Worm (Caenorhabditis elegans): ENCODE data around the gene cux-7.

Gene cux-7

DNA sequence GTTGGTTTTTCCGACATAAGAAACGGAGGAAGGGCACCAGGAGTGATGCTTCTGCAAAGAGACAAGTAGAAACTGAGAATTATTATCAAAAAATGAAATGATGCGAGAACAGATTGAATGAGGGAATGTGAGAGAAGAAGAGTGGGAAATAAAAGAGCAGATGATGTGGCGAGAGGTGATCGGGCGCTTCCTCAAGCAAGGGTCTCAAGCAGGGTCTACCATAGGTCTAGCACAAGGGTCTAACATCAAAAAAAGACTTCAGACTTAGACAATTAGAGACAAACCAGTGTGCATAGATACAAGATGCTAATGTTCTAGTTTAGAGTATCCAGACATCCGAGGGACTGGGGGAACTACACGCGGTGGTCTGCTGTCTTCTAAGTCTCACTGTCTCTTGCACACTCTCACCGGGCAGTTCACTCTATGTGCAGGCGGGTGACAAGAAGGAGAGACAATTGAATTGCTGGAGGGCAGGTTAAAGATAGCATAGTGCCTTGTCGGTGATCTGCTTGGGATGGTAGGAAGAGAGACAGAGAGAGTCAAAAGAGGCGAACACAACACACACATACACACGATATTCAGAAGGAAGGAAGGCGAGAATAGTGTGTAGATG is 49.5 kb upstream of the cux-7 start, which contains the start of gene R13A5.7 (continued):
- TF ChIP-seq mes-2 (tag; optimal IDR thresholded peaks at IDR 0.05; ENCODE audit: poor library complexity, severe bottlenecking) (peak; percentile 69), unc-39 (tag; optimal IDR thresholded peaks at IDR 0.05) (no peak), F10B5.3 (tag; optimal IDR thresholded peaks at IDR 0.05) (peak; percentile 35), php-3 (GFP tag; IDR thresholded peaks at IDR 0.05) (0 out of 2 replicates have a peak, but pooled peaks have one; percentile 46), daf-8 (GFP tag; IDR thresholded peaks at IDR 0.05) (no peak), lim-7 (GFP tag; IDR thresholded peaks at IDR 0.05) (no peak), egl-27 (tag; optimal IDR thresholded peaks at IDR 0.05) (no peak), aly-2 (tag; optimal IDR thresholded peaks at IDR 0.05) (no peak), unc-130 (GFP tag; optimal IDR thresholded peaks at IDR 0.05) (no peak), T26A8.4 (GFP tag; IDR thresholded peaks at IDR 0.05) (no peak; the same call in 1 of the 2 replicates)

DNA sequence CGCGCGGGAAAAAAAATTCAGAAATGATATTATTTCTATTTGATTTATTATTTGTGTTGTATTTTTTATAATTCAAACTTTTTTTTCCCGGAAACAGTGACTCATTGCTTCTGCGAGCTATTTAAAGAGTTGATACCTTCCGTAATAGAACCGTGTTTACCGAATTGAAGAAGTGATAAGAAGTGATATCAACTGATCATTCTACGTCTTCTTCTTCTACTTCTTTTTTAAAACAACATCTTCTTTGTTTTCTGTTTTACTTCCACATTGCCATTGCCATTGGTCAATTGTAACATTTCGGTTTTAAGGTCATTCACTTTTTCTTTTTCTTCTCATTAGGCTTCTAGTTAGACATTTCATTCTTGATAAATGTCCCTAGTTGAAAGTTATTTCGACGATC is 45.5 kb upstream of the cux-7 start, which contains the start of gene ttr-32:
TSS of gene ttr-32 (plus strand) at position 314 of the 400 bp plus-strand sequence.
- no peak for TF ChIP-seq pqm-1 (tag; optimal IDR thresholded peaks at IDR 0.05)
- TF ChIP-seq ctbp-1 (GFP tag; IDR thresholded peaks at IDR 0.05): no peak
- TF ChIP-seq R02D3.7 (tag; optimal IDR thresholded peaks at IDR 0.05): no peak
- no peak for TF ChIP-seq F44E2.7 (GFP tag; IDR thresholded peaks at IDR 0.05)
- no peak for TF ChIP-seq tag-97 (GFP tag; IDR thresholded peaks at IDR 0.05)
- no peak for TF ChIP-seq nhr-48 (tag; optimal IDR thresholded peaks at IDR 0.05)
- no peak for TF ChIP-seq nhr-111 (GFP tag; optimal IDR thresholded peaks at IDR 0.05)
- no peak for TF ChIP-seq lin-1 (GFP tag; IDR thresholded peaks at IDR 0.05)
- no peak for TF ChIP-seq D1046.2 (GFP tag; IDR thresholded peaks at IDR 0.05)
- TF ChIP-seq egl-43 (GFP tag; IDR thresholded peaks at IDR 0.05): no peak
- TF ChIP-seq sdz-12 (GFP tag; optimal IDR thresholded peaks at IDR 0.05): no peak
- no peak for TF ChIP-seq dmd-9 (GFP tag; IDR thresholded peaks at IDR 0.05)
- no peak for TF ChIP-seq mxl-2 (GFP tag; conservative IDR thresholded peaks at IDR 0.05)
- no peak for TF ChIP-seq dve-1 (tag; optimal IDR thresholded peaks at IDR 0.05; ENCODE audit: insufficient read depth)
- no peak for TF ChIP-seq aha-1 (tag)
- no peak for TF ChIP-seq lir-3 (tag; optimal IDR thresholded peaks at IDR 0.05)

DNA sequence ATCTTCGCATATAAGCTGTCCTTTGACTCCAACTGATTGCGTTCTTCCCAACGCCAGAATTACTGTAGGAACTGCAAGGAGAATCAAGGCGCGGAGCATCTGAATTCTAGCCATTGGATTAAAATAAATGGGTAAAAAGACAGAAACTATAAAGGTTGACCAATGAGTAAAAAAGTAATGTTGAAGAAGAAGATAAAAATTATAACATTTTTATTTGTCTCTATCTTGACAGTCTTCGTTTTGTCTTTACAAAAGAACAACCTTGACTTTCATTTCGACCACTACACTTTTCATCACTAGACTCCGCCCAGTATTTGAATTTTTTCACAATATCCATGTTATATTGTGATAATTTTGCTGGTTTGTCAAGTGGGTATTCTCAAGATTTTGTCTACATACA is 44.6 kb upstream of the cux-7 start, which contains the start of gene ttr-8:
TSS of gene ttr-8 (minus strand) at position 101 of the 400 bp plus-strand sequence.
- no peak for TF ChIP-seq egl-27 (tag; optimal IDR thresholded peaks at IDR 0.05)

DNA sequence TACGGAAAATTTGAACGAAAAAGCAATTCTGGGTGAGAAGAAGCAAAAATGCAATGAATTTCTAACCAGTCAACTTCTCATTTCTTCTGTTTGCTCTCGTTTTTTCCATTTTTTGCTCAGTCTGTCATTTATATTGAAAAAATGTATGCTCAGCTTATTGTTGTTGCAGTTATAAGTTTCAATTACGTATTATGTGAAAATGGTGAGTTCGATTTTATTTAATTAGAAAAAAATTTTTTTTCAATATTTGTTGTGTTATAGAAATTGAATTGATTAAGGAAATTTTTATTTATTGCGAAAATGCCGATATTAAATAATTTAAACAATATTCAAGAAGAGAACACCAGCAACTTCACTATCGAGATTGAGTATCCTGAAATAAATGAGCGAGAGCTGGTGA is 41.2 kb upstream of the cux-7 start, which contains the start of gene lgc-12:
TSS of gene lgc-12 (plus strand) at position 301 of the 400 bp plus-strand sequence.
- TF ChIP-seq mdl-1 (tag; optimal IDR thresholded peaks at IDR 0.05) (no peak), zip-2 (tag; optimal IDR thresholded peaks at IDR 0.05) (no peak), lin-39 (tag; optimal IDR thresholded peaks at IDR 0.05) (no peak), mxl-3 (GFP tag; optimal IDR thresholded peaks at IDR 0.05) (no peak), lir-3 (tag; optimal IDR thresholded peaks at IDR 0.05) (no peak), hmg-1.1 (GFP tag; IDR thresholded peaks at IDR 0.05) (no peak)

DNA sequence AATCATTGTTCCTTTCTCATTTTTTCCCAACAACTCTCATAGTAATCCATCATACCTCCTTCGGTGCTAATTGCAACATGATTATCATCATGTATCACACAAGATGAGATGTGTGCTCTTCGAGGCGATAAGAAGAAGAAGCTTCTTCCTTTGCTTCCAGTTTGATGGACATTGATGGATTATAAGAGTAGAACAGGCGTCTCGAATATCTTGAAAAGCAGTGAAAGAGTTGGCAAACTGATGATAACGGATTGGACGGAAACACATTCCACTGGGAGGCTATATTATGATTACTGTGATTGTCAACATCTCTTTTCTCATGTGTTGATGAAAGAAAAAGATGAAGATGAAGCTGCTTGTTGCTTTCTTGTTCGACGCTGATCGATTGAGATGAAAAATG is 39.2 kb upstream of the cux-7 start:
- TF ChIP-seq unc-62 (GFP tag; optimal IDR thresholded peaks at IDR 0.05 in 1 of 2) (peak in 1 of 2 experiments; percentile 48), unc-62 (tag; optimal IDR thresholded peaks at IDR 0.05) (no peak), hlh-11 (tag; optimal IDR thresholded peaks at IDR 0.05) (peak; percentile 1), dmd-6 (GFP tag; IDR thresholded peaks at IDR 0.05) (no peak), daf-16 (GFP tag; optimal IDR thresholded peaks at IDR 0.05) (peak in 1 of 2 experiments; percentile 77), daf-16 (tag; optimal IDR thresholded peaks at IDR 0.05) (no peak)

All from whole organism, L4 larva.